Worm (Caenorhabditis elegans) whole organism, L1 larva: ENCODE data around the gene nhr-104.

Source experiments
- C04F5.9 ChIP-seq: sonication (generic microtip); optimal IDR thresholded peaks from 2 replicates; lab custom pipeline; 2016; ENCODE audit warnings: missing genetic modification characterization, missing compliant biosample characterization
- F16B12.6 ChIP-seq: fragments of 150-350 bp; optimal IDR thresholded peaks from 2 replicates; lab custom pipeline; 2014; ENCODE audit warnings: missing biosample characterization, missing genetic modification characterization
- alr-1 ChIP-seq: fragments of 200-800 bp; sonication (Bioruptor generic); optimal IDR thresholded peaks from 2 replicates; lab custom pipeline; 2018; ENCODE audit warnings: borderline replicate concordance, mild to moderate bottlenecking, missing genetic modification characterization, missing compliant biosample characterization
- aly-2 ChIP-seq: fragments of 150-350 bp; optimal IDR thresholded peaks from 2 replicates; lab custom pipeline; 2014; ENCODE audit warnings: missing biosample characterization, missing genetic modification characterization
- ama-1 ChIP-seq: fragments of 150-350 bp; optimal IDR thresholded peaks from 2 replicates; lab custom pipeline; 2014
- ceh-8 ChIP-seq: fragments of 200-800 bp; sonication (Bioruptor generic); optimal IDR thresholded peaks from 2 replicates; lab custom pipeline; 2018; ENCODE audit warnings: mild to moderate bottlenecking, missing genetic modification characterization, moderate library complexity, missing compliant biosample characterization
- ceh-88 ChIP-seq: fragments of 200-800 bp; sonication (Bioruptor generic); IDR thresholded peaks from 2 replicates; pipeline ENCODE4 v1.3.6; 2022; ENCODE audit warnings: missing genetic modification characterization, missing compliant biosample characterization
- ceh-90 ChIP-seq: sonication (generic microtip); optimal IDR thresholded peaks from 2 replicates; lab custom pipeline; 2016; ENCODE audit warnings: missing genetic modification characterization, missing compliant biosample characterization
- dpl-1 ChIP-seq, 3 experiments: fragments of 150-350 bp in 2 of 3; sonication (generic microtip) in 1 of 3; optimal IDR thresholded peaks; 2 replicates each; lab custom pipeline; 2014 to 2017; ENCODE audit warnings: missing biosample characterization in 3 of 3, missing genetic modification characterization in 3 of 3, missing genetic modification reagents in 3 of 3
- efl-1 ChIP-seq, 4 experiments: fragments of 150-350 bp; optimal IDR thresholded peaks in 3 of 4; peaks in 1 of 4; 1 replicate in 1 of 4; 2 replicates in 3 of 4; lab custom pipeline; 2014; ENCODE audit warnings: missing biosample characterization in 2 of 4, missing genetic modification characterization in 2 of 4, missing genetic modification reagents in 2 of 4
- elt-3 ChIP-seq, 6 experiments: fragments of 150-350 bp in 1 of 6; sonication (generic microtip); optimal IDR thresholded peaks; 2 replicates each; lab custom pipeline; 2017 to 2018; ENCODE audit warnings: missing biosample characterization in 6 of 6, missing genetic modification characterization in 6 of 6, inconsistent platforms in 1 of 6
- ets-5 ChIP-seq: fragments of 200-800 bp; sonication (Bioruptor generic); IDR thresholded peaks from 2 replicates; pipeline ENCODE4 v1.3.6; 2022; ENCODE audit warnings: missing genetic modification characterization, missing compliant biosample characterization
- fkh-4 ChIP-seq: sonication (generic microtip); optimal IDR thresholded peaks from 2 replicates; lab custom pipeline; 2016; ENCODE audit warnings: missing compliant biosample characterization, missing genetic modification characterization, borderline replicate concordance
- grh-1 ChIP-seq: fragments of 200-800 bp; sonication (Bioruptor generic); IDR thresholded peaks from 2 replicates; pipeline ENCODE4 v1.3.6; 2022; ENCODE audit warnings: missing genetic modification reagents, missing genetic modification characterization, missing compliant biosample characterization
- hlh-4 ChIP-seq: sonication (generic microtip); optimal IDR thresholded peaks from 2 replicates; lab custom pipeline; 2016; ENCODE audit warnings: mild to moderate bottlenecking, missing genetic modification characterization, missing compliant biosample characterization
- irx-1 ChIP-seq: sonication (generic microtip); optimal IDR thresholded peaks from 2 replicates; lab custom pipeline; 2016; ENCODE audit warnings: missing genetic modification characterization, missing compliant biosample characterization
- lin-13 ChIP-seq: fragments of 150-350 bp; optimal IDR thresholded peaks from 2 replicates; lab custom pipeline; 2014; ENCODE audit warnings: missing biosample characterization, missing genetic modification reagents, missing genetic modification characterization
- lin-15B ChIP-seq: fragments of 150-350 bp; sonication (generic microtip); optimal IDR thresholded peaks from 3 replicates; lab custom pipeline; 2014; ENCODE audit warnings: missing biosample characterization, missing genetic modification characterization
- lir-3 ChIP-seq: sonication (generic microtip); optimal IDR thresholded peaks from 2 replicates; lab custom pipeline; 2016; ENCODE audit warnings: mild to moderate bottlenecking, missing genetic modification characterization, moderate library complexity, missing compliant biosample characterization; ENCODE audit not compliant: poor library complexity
- lsy-2 ChIP-seq, 2 experiments: fragments of 150-350 bp; optimal IDR thresholded peaks; 2 replicates each; lab custom pipeline; 2014; ENCODE audit warnings: missing biosample characterization in 2 of 2, missing genetic modification characterization in 2 of 2
- mab-9 ChIP-seq: fragments of 200-800 bp; sonication (Bioruptor generic); IDR thresholded peaks from 2 replicates; pipeline ENCODE4 v1.3.6; 2022; ENCODE audit warnings: missing genetic modification reagents, missing genetic modification characterization, missing compliant biosample characterization
- mdl-1 ChIP-seq, 2 experiments: fragments of 150-350 bp; optimal IDR thresholded peaks; 2 replicates each; lab custom pipeline; 2014 to 2017; ENCODE audit warnings: missing biosample characterization in 2 of 2, missing genetic modification characterization in 2 of 2, inconsistent platforms in 1 of 2
- mep-1 ChIP-seq: fragments of 150-350 bp; optimal IDR thresholded peaks from 2 replicates; lab custom pipeline; 2014; ENCODE audit warnings: missing biosample characterization, missing genetic modification characterization
- nhr-19 ChIP-seq: fragments of 200-800 bp; sonication (Bioruptor generic); conservative IDR thresholded peaks from 2 replicates; pipeline ENCODE4 v1.3.6; 2022; ENCODE audit warnings: missing genetic modification characterization, missing compliant biosample characterization
- nhr-20 ChIP-seq: sonication (generic microtip); optimal IDR thresholded peaks from 2 replicates; lab custom pipeline; 2016; ENCODE audit warnings: mild to moderate bottlenecking, missing genetic modification characterization, missing compliant biosample characterization
- nhr-47 ChIP-seq: sonication (generic microtip); optimal IDR thresholded peaks from 2 replicates; lab custom pipeline; 2016; ENCODE audit warnings: mild to moderate bottlenecking, missing genetic modification characterization, moderate library complexity, missing compliant biosample characterization
- nhr-71 ChIP-seq: sonication (generic microtip); optimal IDR thresholded peaks from 2 replicates; lab custom pipeline; 2016; ENCODE audit warnings: mild to moderate bottlenecking, missing genetic modification characterization, moderate library complexity, missing compliant biosample characterization
- nhr-77 ChIP-seq: fragments of 150-350 bp; optimal IDR thresholded peaks from 2 replicates; lab custom pipeline; 2014; ENCODE audit warnings: missing biosample characterization, missing genetic modification characterization
- nhr-85 ChIP-seq: sonication (generic microtip); peaks from one replicate; lab custom pipeline; 2016; ENCODE audit warnings: missing genetic modification characterization, inconsistent platforms, missing compliant biosample characterization
- pag-3 ChIP-seq: sonication (generic microtip); optimal IDR thresholded peaks from 2 replicates; lab custom pipeline; 2017; ENCODE audit warnings: missing genetic modification characterization, mild to moderate bottlenecking, missing compliant biosample characterization, antibody characterized with exemption, borderline replicate concordance; ENCODE audit not compliant: insufficient read depth
- pax-3 ChIP-seq: fragments of 200-800 bp; sonication (Bioruptor generic); optimal IDR thresholded peaks from 2 replicates; lab custom pipeline; 2018; ENCODE audit warnings: mild to moderate bottlenecking, missing genetic modification characterization, moderate library complexity, missing compliant biosample characterization
- pqm-1 ChIP-seq: sonication (generic microtip); optimal IDR thresholded peaks from 3 replicates; lab custom pipeline; 2017; ENCODE audit warnings: missing biosample characterization, missing genetic modification characterization
- rnt-1 ChIP-seq: sonication (generic microtip); optimal IDR thresholded peaks from 2 replicates; lab custom pipeline; 2016; ENCODE audit warnings: mild to moderate bottlenecking, missing genetic modification characterization, moderate library complexity, missing compliant biosample characterization
- skn-1 ChIP-seq: fragments of 150-350 bp; optimal IDR thresholded peaks from 2 replicates; lab custom pipeline; 2014; ENCODE audit warnings: missing biosample characterization, missing genetic modification characterization
- swsn-7 ChIP-seq: sonication (generic microtip); optimal IDR thresholded peaks from 2 replicates; lab custom pipeline; 2016; ENCODE audit warnings: missing genetic modification characterization, missing compliant biosample characterization
- tlp-1 ChIP-seq: fragments of 150-350 bp; optimal IDR thresholded peaks from 2 replicates; lab custom pipeline; 2014; ENCODE audit warnings: missing biosample characterization, missing genetic modification characterization
- unc-130 ChIP-seq: fragments of 150-350 bp; optimal IDR thresholded peaks from 2 replicates; lab custom pipeline; 2017; ENCODE audit warnings: missing biosample characterization, missing genetic modification characterization, inconsistent platforms
- unc-86 ChIP-seq: sonication (generic microtip); optimal IDR thresholded peaks from 2 replicates; lab custom pipeline; 2016; ENCODE audit warnings: missing genetic modification characterization, missing compliant biosample characterization
- xbp-1 ChIP-seq: sonication (generic microtip); optimal IDR thresholded peaks from 2 replicates; lab custom pipeline; 2016; ENCODE audit warnings: missing genetic modification characterization, missing compliant biosample characterization
- zip-4 ChIP-seq: fragments of 200-800 bp; sonication (Bioruptor generic); optimal IDR thresholded peaks from 2 replicates; lab custom pipeline; 2018; ENCODE audit warnings: mild to moderate bottlenecking, missing genetic modification characterization, moderate library complexity, missing compliant biosample characterization

nhr-104 gene

DNA sequence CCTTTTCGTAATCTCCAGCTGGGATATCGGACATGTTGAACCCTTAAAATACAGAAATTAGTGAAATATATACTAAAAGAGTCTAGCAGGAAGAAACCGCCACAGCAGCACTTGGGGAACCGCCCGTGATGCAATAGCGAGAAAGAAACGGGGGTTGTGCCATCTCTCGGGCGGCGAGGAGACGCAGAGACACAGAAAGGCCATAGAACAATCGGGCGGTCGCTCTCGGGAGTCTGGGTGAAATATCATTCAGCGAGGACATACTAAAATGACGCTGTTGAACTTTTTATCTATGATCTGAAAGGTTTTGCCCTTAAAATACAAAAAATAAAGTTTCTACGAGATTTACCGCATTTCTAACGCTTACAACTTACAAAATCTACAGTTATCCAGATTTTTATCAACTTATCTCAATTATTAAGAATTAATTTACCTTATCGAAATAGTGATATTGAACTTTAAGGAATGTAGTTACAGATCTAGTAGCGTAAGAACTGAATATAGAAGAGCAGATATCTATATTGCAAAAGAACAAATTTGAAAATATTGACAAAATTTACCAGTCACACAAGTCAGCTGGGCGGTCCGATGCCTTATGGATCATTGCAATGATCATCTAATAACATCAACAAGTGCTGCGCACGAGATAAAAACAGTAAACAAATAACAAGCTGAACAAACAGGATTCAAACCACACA lies 39.9 kb downstream of the nhr-104 start, which contains the start of gene cyc-2.1 (continued):
- no peak for TF ChIP-seq ama-1 (lab: Kevin White, UChicago)
- TF ChIP-seq dpl-1 (GFP tag; optimal IDR thresholded peaks at IDR 0.05; lab: Kevin White, UChicago) = peak in 2 of 3 experiments; percentile 34
- no peak for TF ChIP-seq ceh-8 (GFP tag; lab: Kevin White, UChicago)
- TF ChIP-seq mab-9 = no peak
- peak; percentile 35 for TF ChIP-seq lin-15B (tag; lab: Kevin White, UChicago)
- peak; percentile 34 for TF ChIP-seq xbp-1 (tag; lab: Kevin White, UChicago)
- TF ChIP-seq efl-1 (optimal IDR thresholded peaks at IDR 0.05; lab: Kevin White, UChicago) = peak; percentile 28 to 49
- peak; percentile 17 to 86 for TF ChIP-seq efl-1 (GFP tag; optimal IDR thresholded peaks at IDR 0.05 in 1 of 2; lab: Kevin White, UChicago)
- no peak for TF ChIP-seq tlp-1 (tag; lab: Kevin White, UChicago)
- TF ChIP-seq pax-3 (tag; lab: Kevin White, UChicago) = no peak
- TF ChIP-seq hlh-4 (tag; lab: Kevin White, UChicago) = no peak
- no peak for TF ChIP-seq ceh-90 (tag; lab: Kevin White, UChicago)
- TF ChIP-seq mdl-1 (tag; optimal IDR thresholded peaks at IDR 0.05; lab: Kevin White, UChicago) = peak in 1 of 2 experiments; percentile 37
- peak; percentile 71 for TF ChIP-seq nhr-19 (GFP tag; lab: Robert Waterston, UW)
- no peak for TF ChIP-seq pqm-1 (tag; lab: Kevin White, UChicago)
- TF ChIP-seq alr-1 (tag; lab: Kevin White, UChicago) = no peak
- peak; percentile 42 for TF ChIP-seq aly-2 (tag; lab: Kevin White, UChicago)
- peak in 2 of 6 experiments; percentile 12 to 38 for TF ChIP-seq elt-3 (tag; optimal IDR thresholded peaks at IDR 0.05; lab: Kevin White, UChicago)
- TF ChIP-seq grh-1 (GFP tag; lab: Robert Waterston, UW) = no peak
- peak; percentile 38 for TF ChIP-seq nhr-47 (tag; lab: Kevin White, UChicago)
- no peak for TF ChIP-seq lir-3 (tag; lab: Kevin White, UChicago)
- no peak for TF ChIP-seq ets-5
- no peak for TF ChIP-seq C04F5.9 (tag; lab: Kevin White, UChicago)
- TF ChIP-seq F16B12.6 (tag; lab: Kevin White, UChicago) = no peak
- TF ChIP-seq skn-1 (tag; lab: Kevin White, UChicago) = peak; percentile 29
- peak; percentile 71 for TF ChIP-seq nhr-71 (tag; lab: Kevin White, UChicago)
- peak; percentile 59 for TF ChIP-seq swsn-7 (tag; lab: Kevin White, UChicago)
- no peak for TF ChIP-seq zip-4 (GFP tag; lab: Kevin White, UChicago)
- TF ChIP-seq mep-1 (tag; lab: Kevin White, UChicago) = peak; percentile 55
- peak; percentile 36 for TF ChIP-seq lin-13 (GFP tag; lab: Kevin White, UChicago)
- no peak for TF ChIP-seq ceh-88 (GFP tag; lab: Robert Waterston, UW)
- no peak for TF ChIP-seq pag-3 (tag; lab: Kevin White, UChicago)

DNA sequence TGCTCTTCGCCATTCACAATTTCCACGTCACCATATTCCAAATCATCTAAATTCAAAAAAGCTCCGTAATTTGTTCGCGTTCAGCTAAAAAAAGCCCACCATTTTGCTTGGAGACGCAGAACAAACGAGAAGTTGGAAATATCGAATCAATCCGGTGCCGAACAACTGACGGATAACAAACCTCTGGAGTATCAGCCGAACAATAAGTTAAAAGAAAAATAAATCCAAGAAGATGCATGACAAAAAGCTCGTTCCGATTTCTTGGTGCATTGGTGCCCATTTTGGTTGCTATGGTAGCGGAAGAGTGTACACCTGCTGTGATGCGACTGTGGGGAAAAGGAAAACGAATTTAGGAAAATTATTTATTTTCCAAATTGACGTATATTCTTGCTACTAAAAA lies 40.9 kb downstream of the nhr-104 start, which contains the start of gene tctn-1:
TSS of gene tctn-1 (minus strand) at position 280 of the 400 bp plus-strand sequence.
- TF ChIP-seq nhr-71 (tag; lab: Kevin White, UChicago) (peak; percentile 50), rnt-1 (tag; lab: Kevin White, UChicago) (peak; percentile 63), irx-1 (no peak), efl-1 (optimal IDR thresholded peaks at IDR 0.05; lab: Kevin White, UChicago) (no peak), efl-1 (GFP tag; optimal IDR thresholded peaks at IDR 0.05 in 1 of 2; lab: Kevin White, UChicago) (peak in 1 of 2 experiments; percentile 35), xbp-1 (tag; lab: Kevin White, UChicago) (no peak), unc-130 (peak; percentile 22), fkh-4 (tag; lab: Kevin White, UChicago) (no peak), unc-86 (no peak), lsy-2 (tag; optimal IDR thresholded peaks at IDR 0.05; lab: Kevin White, UChicago) (peak; percentile 43 to 51), elt-3 (tag; optimal IDR thresholded peaks at IDR 0.05; lab: Kevin White, UChicago) (no peak), nhr-77 (no peak), nhr-85 (tag; lab: Kevin White, UChicago) (peak; percentile 55), swsn-7 (tag; lab: Kevin White, UChicago) (peak; percentile 2), nhr-20 (peak; percentile 20), mab-9 (no peak)
